Worm (Caenorhabditis elegans): ENCODE data around the gene R12B2.8.

Gene R12B2.8

DNA sequence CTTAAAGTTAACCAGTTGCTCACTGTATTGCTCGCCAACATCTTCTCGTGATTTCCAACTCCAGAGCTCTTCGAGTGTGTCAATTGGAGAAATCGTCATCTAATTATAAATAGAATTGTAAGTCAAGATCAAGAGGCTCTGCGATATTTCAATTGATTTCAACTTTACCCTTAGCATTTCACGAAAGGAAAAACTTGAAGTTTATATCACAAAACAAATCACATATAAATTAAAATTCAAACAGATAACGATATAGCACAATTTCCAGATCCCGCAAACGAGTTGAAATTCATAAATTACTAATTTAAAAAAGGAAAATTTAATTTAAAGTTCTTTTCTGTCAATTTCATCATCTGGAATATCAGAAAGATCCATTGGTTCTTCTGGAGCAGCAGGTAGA, 44.7 kb downstream of the R12B2.8 start, which contains the start of gene eng-1:
Gene eng-1 (minus strand): TSS at position 101 of the 400 bp plus-strand sequence.
- TF ChIP-seq dao-5 (tag; optimal IDR thresholded peaks at IDR 0.05) (no peak), W03F9.2 (tag; optimal IDR thresholded peaks at IDR 0.05) (no peak), him-1 (tag; optimal IDR thresholded peaks at IDR 0.05) (no peak)

DNA sequence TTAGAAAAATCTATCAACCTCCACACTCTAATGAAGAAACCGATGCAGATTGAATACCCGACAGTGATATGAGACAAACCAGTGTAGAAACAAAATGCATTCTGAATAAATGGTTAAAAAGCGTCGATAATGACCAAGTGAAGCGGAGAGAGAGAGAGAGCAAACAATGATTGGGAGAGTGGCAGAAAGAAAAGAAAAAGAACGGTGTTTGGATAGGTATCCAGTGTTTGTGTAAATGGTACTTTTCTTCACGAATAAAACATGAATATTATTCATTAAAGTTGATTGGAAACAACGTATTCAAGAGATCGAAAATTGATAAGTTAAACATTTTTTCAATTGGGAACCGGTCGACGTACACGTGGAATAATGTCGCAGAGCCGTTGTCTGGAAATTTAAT, 45.7 kb downstream of the R12B2.8 start, which contains the start of gene F01F1.15:
Gene F01F1.15 (minus strand): TSS at position 101 of the 400 bp plus-strand sequence.
- TF ChIP-seq him-1 (tag; optimal IDR thresholded peaks at IDR 0.05) = no peak

DNA sequence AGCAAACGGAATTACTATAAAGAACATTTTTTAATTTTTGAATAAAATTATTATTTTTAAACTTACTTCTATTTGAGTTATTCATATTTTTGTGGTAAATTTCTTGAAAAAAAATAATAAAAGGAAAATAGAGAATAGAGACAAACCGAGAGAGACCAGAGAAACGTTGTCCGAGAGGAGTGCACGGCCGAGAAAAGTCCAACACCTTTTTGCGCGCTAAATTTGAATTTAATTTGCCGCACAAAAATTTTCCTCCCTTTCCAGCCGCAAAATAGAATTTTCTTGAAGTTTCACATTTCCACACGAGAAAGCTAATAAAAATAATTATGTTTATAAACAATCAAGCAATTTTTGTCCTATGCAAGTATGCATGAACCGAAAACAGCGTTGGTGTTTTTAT, 48.0 kb downstream of the R12B2.8 start, which contains the start of the genes F01F1.11 and F01F1.3:
Gene F01F1.11 (minus strand): TSS at position 118 of the 400 bp plus-strand sequence.
Gene F01F1.3 (plus strand): TSS at position 179 of the 400 bp plus-strand sequence.
- TF ChIP-seq W03F9.2 (tag; optimal IDR thresholded peaks at IDR 0.05) = peak; percentile 69
- TF ChIP-seq dao-5 (tag; optimal IDR thresholded peaks at IDR 0.05) = no peak

DNA sequence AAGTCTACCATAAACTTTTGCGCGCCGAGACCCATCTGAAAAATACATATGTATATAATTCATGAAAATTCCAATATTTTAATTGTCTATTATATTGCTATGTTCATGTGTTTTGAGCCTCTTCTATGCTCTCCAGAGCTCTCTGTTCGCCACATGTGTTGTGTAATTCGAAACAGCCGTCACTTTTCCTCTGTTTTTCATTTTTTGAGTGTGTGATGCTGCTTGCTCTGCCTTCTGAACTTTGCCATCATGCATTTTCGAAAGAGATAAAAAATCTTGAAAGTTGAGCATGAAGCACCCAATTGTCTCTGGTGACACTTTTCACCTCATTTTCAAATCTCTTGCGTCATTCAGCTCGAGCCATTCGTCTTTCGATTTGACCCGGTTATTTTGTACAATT, 48.6 kb downstream of the R12B2.8 start:
- TF ChIP-seq W03F9.2 (tag; optimal IDR thresholded peaks at IDR 0.05) (no peak), him-1 (tag; optimal IDR thresholded peaks at IDR 0.05) (no peak), dao-5 (tag; optimal IDR thresholded peaks at IDR 0.05) (no peak)

DNA sequence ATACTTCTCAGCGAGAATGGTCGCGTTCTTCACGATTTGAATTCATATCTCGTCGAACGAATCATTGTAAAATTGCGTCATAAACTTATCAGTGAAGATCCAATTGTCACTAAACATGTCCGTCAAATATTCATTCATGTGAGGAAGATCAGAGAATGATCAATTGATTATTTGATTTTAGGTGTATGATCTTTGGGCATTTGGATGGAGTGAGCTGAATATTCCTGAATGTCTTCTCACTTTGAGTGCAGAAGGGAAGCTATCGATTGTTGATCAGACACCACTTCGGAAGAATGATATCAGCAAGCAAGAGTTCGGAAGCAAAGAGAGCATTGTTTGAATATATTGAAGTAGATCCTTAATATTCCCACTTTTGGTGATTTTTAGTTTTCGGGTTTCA, 50.5 kb downstream of the R12B2.8 start:
- TF ChIP-seq W03F9.2 (tag; optimal IDR thresholded peaks at IDR 0.05) (no peak), him-1 (tag; optimal IDR thresholded peaks at IDR 0.05) (no peak), dao-5 (tag; optimal IDR thresholded peaks at IDR 0.05) (no peak)

DNA sequence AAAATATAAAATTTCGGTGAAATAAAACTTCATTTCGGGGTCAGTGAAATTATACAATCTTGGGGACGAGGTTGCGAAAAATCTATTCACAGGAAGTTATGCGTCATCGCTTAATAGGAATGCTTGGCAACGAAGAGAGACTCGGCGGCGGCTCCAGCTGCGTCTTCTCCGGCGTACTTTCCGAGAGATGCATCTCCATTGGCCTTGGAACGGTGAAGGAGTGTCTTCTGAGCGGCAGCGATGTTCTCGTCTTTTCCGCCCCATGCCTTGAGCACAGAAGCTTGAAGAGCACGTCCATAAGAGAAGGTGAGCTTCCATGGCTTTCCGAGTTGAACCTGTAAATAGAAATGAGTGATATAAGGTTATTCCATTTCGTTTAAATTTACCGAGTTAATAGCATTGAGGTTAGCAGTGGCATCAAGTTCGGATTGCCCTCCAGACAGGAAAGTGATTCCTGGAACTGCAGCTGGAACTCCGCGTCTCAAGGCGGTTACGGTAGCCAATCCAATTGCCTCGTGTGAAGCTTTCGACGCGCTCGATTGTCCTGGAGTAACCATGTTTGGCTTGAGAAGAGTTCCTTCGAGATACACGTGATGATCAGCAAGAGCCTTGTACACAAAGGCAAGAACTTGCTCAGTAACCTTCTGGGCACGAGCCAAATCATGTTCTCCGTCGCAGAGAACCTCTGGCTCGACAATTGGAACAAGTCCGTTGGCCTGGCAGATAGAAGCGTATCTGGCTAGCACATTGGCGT, 51.1 kb downstream of the R12B2.8 start:
- TF ChIP-seq him-1 (tag; optimal IDR thresholded peaks at IDR 0.05) (no peak), W03F9.2 (tag; optimal IDR thresholded peaks at IDR 0.05) (no peak), dao-5 (tag; optimal IDR thresholded peaks at IDR 0.05) (no peak)

DNA sequence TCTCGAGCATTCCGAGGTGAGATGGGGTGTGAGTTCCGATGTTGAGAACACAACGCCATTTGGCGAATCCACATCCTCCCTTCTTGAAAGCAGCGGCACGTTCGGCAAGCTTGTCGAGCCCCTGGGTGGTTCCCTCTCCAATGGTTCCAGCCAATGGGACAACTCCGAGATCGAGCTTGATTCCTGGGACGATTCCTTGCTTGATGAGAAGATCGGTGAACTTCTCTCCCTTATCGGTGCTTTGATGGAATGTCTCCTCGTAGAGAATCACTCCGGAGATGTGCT, 51.6 kb downstream of the R12B2.8 start:
- TF ChIP-seq dao-5 (tag; optimal IDR thresholded peaks at IDR 0.05) (no peak), him-1 (tag; optimal IDR thresholded peaks at IDR 0.05) (no peak), W03F9.2 (tag; optimal IDR thresholded peaks at IDR 0.05) (no peak)

DNA sequence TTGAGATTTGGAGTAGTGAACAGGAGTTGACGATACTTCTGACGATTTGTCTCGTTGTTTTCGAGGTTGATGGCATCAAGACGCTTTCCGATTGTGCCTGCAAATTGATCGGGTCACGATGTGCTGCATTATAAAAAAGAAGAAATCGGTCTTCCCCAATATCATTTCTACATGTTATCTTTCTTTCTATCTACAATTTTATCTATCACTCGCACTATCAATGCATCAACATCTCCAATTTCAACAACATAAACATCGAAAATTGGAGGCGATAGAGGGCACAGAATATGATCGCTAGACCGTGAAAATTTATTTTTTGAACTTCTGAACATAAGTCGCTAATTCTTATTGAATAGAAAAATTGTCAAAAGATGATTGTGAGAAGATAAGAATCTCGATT, 52.0 kb downstream of the R12B2.8 start:
- no peak for TF ChIP-seq dao-5 (tag; optimal IDR thresholded peaks at IDR 0.05)
- TF ChIP-seq W03F9.2 (tag; optimal IDR thresholded peaks at IDR 0.05) = no peak

- TF ChIP-seq dao-5 (tag; optimal IDR thresholded peaks at IDR 0.05) = no peak
- TF ChIP-seq him-1 (tag; optimal IDR thresholded peaks at IDR 0.05) = no peak
- TF ChIP-seq W03F9.2 (tag; optimal IDR thresholded peaks at IDR 0.05) = no peak
Observed at ce11 chrIII:5876140-5876675, 52.5 kb downstream of the R12B2.8 start, which contains the start of gene aldo-2. TSS of gene aldo-2 (minus strand) at chrIII:5876625.

ce11 chrIII:5876867-5877641, 53.3 kb downstream of the R12B2.8 start:
- TF ChIP-seq dao-5 (tag; optimal IDR thresholded peaks at IDR 0.05) (no peak), him-1 (tag; optimal IDR thresholded peaks at IDR 0.05) (no peak), W03F9.2 (tag; optimal IDR thresholded peaks at IDR 0.05) (no peak)

- TF ChIP-seq him-1 (tag; optimal IDR thresholded peaks at IDR 0.05) = no peak
- no peak for TF ChIP-seq W03F9.2 (tag; optimal IDR thresholded peaks at IDR 0.05)
- no peak for TF ChIP-seq dao-5 (tag; optimal IDR thresholded peaks at IDR 0.05)
Observed at ce11 chrIII:5878215-5878614, 54.5 kb downstream of the R12B2.8 start, which contains the start of the genes mig-21 and F01F1.2. TSS of gene mig-21 (minus strand) at chrIII:5878380. TSS of gene F01F1.2 (plus strand) at chrIII:5878554.
